Worm (Caenorhabditis elegans): Measurements from ENCODE around the gene adss-1.

The adss-1 gene

DNA sequence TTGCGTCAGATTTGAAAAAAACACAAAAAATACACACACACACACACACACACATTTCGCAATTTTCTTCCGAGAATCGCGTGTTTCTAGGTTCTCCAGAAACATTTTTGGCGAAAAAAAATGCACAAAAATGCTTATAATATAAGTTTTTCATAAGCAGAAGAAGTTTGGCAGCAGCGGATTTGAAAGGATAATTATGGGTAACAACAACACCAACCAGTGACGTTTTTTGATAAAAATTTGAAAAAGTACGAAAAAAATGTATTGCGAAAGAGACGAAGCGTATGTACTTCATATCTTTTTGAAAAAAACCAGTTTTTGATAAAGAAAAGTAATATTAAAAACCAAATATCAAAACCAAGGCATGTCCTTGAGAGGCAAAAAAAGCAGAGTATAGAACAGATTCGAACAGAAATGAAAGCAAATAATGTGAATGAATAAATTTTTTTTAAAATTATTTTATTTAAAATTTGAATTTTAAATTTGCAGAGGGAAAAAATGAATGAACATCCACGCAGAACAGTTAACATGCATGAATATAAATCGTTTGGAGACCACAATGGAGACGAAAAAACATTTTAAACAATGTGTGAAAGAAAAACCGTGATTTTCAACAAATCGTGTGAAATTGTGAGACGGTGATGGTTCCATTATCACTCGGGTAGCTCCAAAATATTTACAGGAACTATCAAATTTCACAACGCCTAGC, 614 bp upstream of the adss-1 start (continued):
- TF ChIP-seq lir-1 (GFP tag; conservative IDR thresholded peaks at IDR 0.05), result no peak
- peak; percentile 25 for TF ChIP-seq attf-5 (GFP tag; optimal IDR thresholded peaks at IDR 0.05)
- TF ChIP-seq pha-4 (tag; optimal IDR thresholded peaks at IDR 0.05), result no peak
- no peak for TF ChIP-seq zfh-2 (GFP tag; conservative IDR thresholded peaks at IDR 0.05)
- TF ChIP-seq rec-8 (tag; optimal IDR thresholded peaks at IDR 0.05), result peak; percentile 7 to 43
- peak; percentile 66 for TF ChIP-seq lin-40 (tag; optimal IDR thresholded peaks at IDR 0.05)
- TF ChIP-seq hlh-12 (tag; optimal IDR thresholded peaks at IDR 0.05), result no peak
- no peak for TF ChIP-seq snpc-1.3 (tag; optimal IDR thresholded peaks at IDR 0.05; ENCODE audit: insufficient read depth)
- TF ChIP-seq B0336.3 (GFP tag; IDR thresholded peaks at IDR 0.05), result peak; percentile 85
- no peak for TF ChIP-seq rcor-1 (GFP tag; IDR thresholded peaks at IDR 0.05)
- no peak for TF ChIP-seq efl-1 (GFP tag; optimal IDR thresholded peaks at IDR 0.05)
- no peak for TF ChIP-seq egrh-3 (GFP tag; IDR thresholded peaks at IDR 0.05)
- TF ChIP-seq F52B5.7 (tag; optimal IDR thresholded peaks at IDR 0.05), result peak; percentile 74
- TF ChIP-seq ceh-100 (GFP tag; IDR thresholded peaks at IDR 0.05), result no peak
- no peak for TF ChIP-seq ztf-18 (tag; optimal IDR thresholded peaks at IDR 0.05)
- no peak for TF ChIP-seq B0019.2 (GFP tag; conservative IDR thresholded peaks at IDR 0.05)
- peak; percentile 33 for TF ChIP-seq ccch-3 (GFP tag; optimal IDR thresholded peaks at IDR 0.05)
- TF ChIP-seq ztf-3 (GFP tag; optimal IDR thresholded peaks at IDR 0.05), result peak; percentile 75
- peak; percentile 44 for TF ChIP-seq madf-6 (GFP tag; IDR thresholded peaks at IDR 0.05)
- TF ChIP-seq F22D6.2 (tag; optimal IDR thresholded peaks at IDR 0.05), result no peak
- TF ChIP-seq ceh-79 (tag; optimal IDR thresholded peaks at IDR 0.05), result peak; percentile 85
- TF ChIP-seq nhr-90 (tag; optimal IDR thresholded peaks at IDR 0.05), result no peak
- TF ChIP-seq ceh-91 (GFP tag; IDR thresholded peaks at IDR 0.05), result no peak
- peak; percentile 34 for TF ChIP-seq xnd-1 (tag; optimal IDR thresholded peaks at IDR 0.05)
- 0 out of 2 replicates have a peak, but pooled peaks have one; percentile 48 for TF ChIP-seq Y95B8A.8 (GFP tag; IDR thresholded peaks at IDR 0.05)
- TF ChIP-seq Y67H2A.10 (GFP tag; conservative IDR thresholded peaks at IDR 0.05), result no peak
- TF ChIP-seq sdz-38 (tag; optimal IDR thresholded peaks at IDR 0.05), result no peak
- TF ChIP-seq ets-4 (GFP tag; optimal IDR thresholded peaks at IDR 0.05), result no peak
- TF ChIP-seq tbx-9 (tag; optimal IDR thresholded peaks at IDR 0.05; ENCODE audit: borderline replicate concordance), result peak; percentile 25
- TF ChIP-seq ceh-58 (GFP tag; IDR thresholded peaks at IDR 0.05), result no peak
- TF ChIP-seq hsf-1 (GFP tag; IDR thresholded peaks at IDR 0.05), result peak; percentile 48; the same call in 1 of the 2 replicates
- no peak for TF ChIP-seq let-526 (GFP tag; IDR thresholded peaks at IDR 0.05)
- no peak for TF ChIP-seq Y79H2A.3 (GFP tag; conservative IDR thresholded peaks at IDR 0.05)
- TF ChIP-seq F55B11.4 (tag; optimal IDR thresholded peaks at IDR 0.05; ENCODE audit: borderline replicate concordance, insufficient read depth), result no peak
- no peak for TF ChIP-seq nfya-2 (GFP tag; IDR thresholded peaks at IDR 0.05)
- TF ChIP-seq fkh-3 (tag; optimal IDR thresholded peaks at IDR 0.05), result peak; percentile 48
- TF ChIP-seq cebp-2 (GFP tag; IDR thresholded peaks at IDR 0.05), result no peak
- no peak for TF ChIP-seq ztf-25 (GFP tag; IDR thresholded peaks at IDR 0.05)
- TF ChIP-seq let-607 (tag; optimal IDR thresholded peaks at IDR 0.05), result peak in 1 of 2 experiments; percentile 60
- peak; percentile 83 for TF ChIP-seq F57C9.4 (tag; optimal IDR thresholded peaks at IDR 0.05)
- TF ChIP-seq ekl-4 (GFP tag; IDR thresholded peaks at IDR 0.05), result peak; percentile 7; the same call in 1 of the 2 replicates
- TF ChIP-seq T26A5.8 (tag; optimal IDR thresholded peaks at IDR 0.05), result peak; percentile 32
- TF ChIP-seq unc-62 (GFP tag; optimal IDR thresholded peaks at IDR 0.05), result no peak
- peak; percentile 54 for TF ChIP-seq lin-54 (GFP tag; optimal IDR thresholded peaks at IDR 0.05)
- no peak for TF ChIP-seq lag-1 (GFP tag; IDR thresholded peaks at IDR 0.05)
- TF ChIP-seq mcd-1 (GFP tag; IDR thresholded peaks at IDR 0.05), result peak; percentile 11; the same call in 1 of the 2 replicates
- TF ChIP-seq nhr-120 (GFP tag; IDR thresholded peaks at IDR 0.05), result no peak
- TF ChIP-seq Y53F4B.3 (GFP tag; IDR thresholded peaks at IDR 0.05), result no peak
